Fruit fly (Drosophila melanogaster) whole organism, embryonic: ENCODE data around the gene CG13126.

Source experiments
- Antp ChIP-seq: fragments of 200-800 bp; sonication (Bioruptor generic); optimal IDR thresholded peaks from 3 replicates; lab custom pipeline; 2016; ENCODE audit warnings: missing biosample characterization, missing genetic modification characterization
- B-H1 ChIP-seq: fragments of 200-800 bp; sonication (Bioruptor generic); IDR thresholded peaks from 3 replicates; pipeline ENCODE4 v1.3.6; 2022; ENCODE audit warnings: missing biosample characterization, missing genetic modification characterization
- CG10543 ChIP-seq: fragments of 200-800 bp; sonication (Bioruptor generic); optimal IDR thresholded peaks from 3 replicates; lab custom pipeline; 2017; ENCODE audit warnings: missing biosample characterization, mild to moderate bottlenecking, missing genetic modification characterization, moderate library complexity
- CG10654 ChIP-seq: fragments of 200-800 bp; sonication (Bioruptor generic); optimal IDR thresholded peaks from 2 replicates; lab custom pipeline; 2016; ENCODE audit warnings: missing biosample characterization, missing genetic modification characterization
- CG12104 ChIP-seq: fragments of 200-800 bp; sonication (Bioruptor generic); optimal IDR thresholded peaks from 3 replicates; lab custom pipeline; 2016; ENCODE audit warnings: missing biosample characterization, missing genetic modification characterization
- CG12744 ChIP-seq: fragments of 200-800 bp; sonication (Bioruptor generic); optimal IDR thresholded peaks from 2 replicates; lab custom pipeline; 2016; ENCODE audit warnings: missing biosample characterization, missing genetic modification characterization
- CG13287 ChIP-seq: fragments of 200-800 bp; sonication (Bioruptor generic); IDR thresholded peaks from 2 replicates; pipeline ENCODE4 v1.3.6; 2022; ENCODE audit warnings: missing biosample characterization, missing genetic modification characterization; ENCODE audit not compliant: partially characterized antibody
- CG13775 ChIP-seq: fragments of 200-800 bp; sonication (Bioruptor generic); optimal IDR thresholded peaks from 3 replicates; lab custom pipeline; 2017; ENCODE audit warnings: missing biosample characterization, mild to moderate bottlenecking, missing genetic modification characterization
- CG1602 ChIP-seq: fragments of 200-800 bp; sonication (Bioruptor generic); optimal IDR thresholded peaks from 3 replicates; lab custom pipeline; 2016; ENCODE audit warnings: missing biosample characterization, missing genetic modification characterization
- CG17361 ChIP-seq: fragments of 200-800 bp; sonication (Bioruptor generic); IDR thresholded peaks from 3 replicates; pipeline ENCODE4 v1.3.6; 2022; ENCODE audit warnings: missing biosample characterization, missing genetic modification characterization
- CG1792 ChIP-seq: fragments of 200-800 bp; sonication (Bioruptor generic); optimal IDR thresholded peaks from 2 replicates; lab custom pipeline; 2016; ENCODE audit warnings: missing biosample characterization, missing genetic modification characterization
- CG18476 ChIP-seq: fragments of 200-800 bp; sonication (Bioruptor generic); optimal IDR thresholded peaks from 2 replicates; lab custom pipeline; 2016; ENCODE audit warnings: missing biosample characterization, mild to moderate bottlenecking, missing genetic modification characterization
- CG18599 ChIP-seq: fragments of 200-800 bp; sonication (Bioruptor generic); optimal IDR thresholded peaks from 3 replicates; lab custom pipeline; 2017; ENCODE audit warnings: missing biosample characterization, missing genetic modification characterization, mild to moderate bottlenecking, moderate library complexity, missing genetic modification reagents
- CG3065 ChIP-seq: fragments of 200-800 bp; sonication (Bioruptor generic); optimal IDR thresholded peaks from 2 replicates; lab custom pipeline; 2016; ENCODE audit warnings: missing biosample characterization, missing genetic modification characterization
- CG31388 ChIP-seq: fragments of 200-800 bp; sonication (Bioruptor generic); optimal IDR thresholded peaks from 2 replicates; lab custom pipeline; 2016; ENCODE audit warnings: missing biosample characterization, missing genetic modification characterization
- CG32532 ChIP-seq: fragments of 200-800 bp; sonication (Bioruptor generic); IDR thresholded peaks from 2 replicates; pipeline ENCODE4 v1.3.6; 2022; ENCODE audit warnings: missing biosample characterization, missing genetic modification characterization
- CG3726 ChIP-seq: fragments of 200-800 bp; sonication (Bioruptor generic); IDR thresholded peaks from 3 replicates; pipeline ENCODE4, ENCODE4 v1.3.6; 2022; ENCODE audit warnings: missing biosample characterization, missing genetic modification characterization
- CG3995 ChIP-seq: fragments of 200-800 bp; sonication (Bioruptor generic); optimal IDR thresholded peaks from 3 replicates; lab custom pipeline; 2016; ENCODE audit warnings: missing biosample characterization, missing genetic modification characterization
- CG43689 ChIP-seq: fragments of 200-800 bp; sonication (Bioruptor generic); IDR thresholded peaks from 2 replicates; pipeline ENCODE4 v1.3.6; 2022; ENCODE audit warnings: missing biosample characterization, missing genetic modification characterization
- CG4617 ChIP-seq: fragments of 200-800 bp; sonication (Bioruptor generic); optimal IDR thresholded peaks from 3 replicates; lab custom pipeline; 2016; ENCODE audit warnings: missing biosample characterization, missing genetic modification characterization, borderline replicate concordance
- CG4854 ChIP-seq: fragments of 200-800 bp; sonication (Bioruptor generic); optimal IDR thresholded peaks from 2 replicates; lab custom pipeline; 2016; ENCODE audit warnings: missing biosample characterization, missing genetic modification characterization, inconsistent platforms
- CG6175 ChIP-seq: fragments of 200-800 bp; sonication (Bioruptor generic); IDR thresholded peaks from 3 replicates; pipeline ENCODE4 v1.3.6; 2022; ENCODE audit warnings: missing biosample characterization, missing genetic modification characterization
- CG8478 ChIP-seq: fragments of >200 bp; optimal IDR thresholded peaks from 2 replicates; lab custom pipeline; 2018
- CG9437 ChIP-seq: fragments of 200-800 bp; sonication (Bioruptor generic); optimal IDR thresholded peaks from 2 replicates; lab custom pipeline; 2018; ENCODE audit warnings: missing biosample characterization, mild to moderate bottlenecking, missing genetic modification characterization
- CG9727 ChIP-seq: fragments of 200-800 bp; sonication (Bioruptor generic); optimal IDR thresholded peaks from 3 replicates; lab custom pipeline; 2017; ENCODE audit warnings: missing biosample characterization, mild to moderate bottlenecking, missing genetic modification characterization
- Dfd ChIP-seq, 2 experiments: fragments of >200 bp; optimal IDR thresholded peaks; 2 replicates each; lab custom pipeline; 2017; ENCODE audit warnings: missing biosample characterization in 2 of 2, missing genetic modification characterization in 2 of 2
- Doc3 ChIP-seq: fragments of 200-800 bp; sonication (Bioruptor generic); IDR thresholded peaks from 3 replicates; pipeline ENCODE4 v1.3.6; 2022; ENCODE audit warnings: missing biosample characterization, missing genetic modification characterization; ENCODE audit not compliant: partially characterized antibody
- E2f1 ChIP-seq: fragments of 200-800 bp; sonication (Bioruptor generic); IDR thresholded peaks from 2 replicates; pipeline ENCODE4 v1.3.6; 2022; ENCODE audit warnings: missing biosample characterization, missing genetic modification characterization
- H15 ChIP-seq: fragments of 200-800 bp; sonication (Bioruptor generic); IDR thresholded peaks from 3 replicates; pipeline ENCODE4 v1.3.6; 2022; ENCODE audit warnings: missing biosample characterization, missing genetic modification characterization
- Hr3 ChIP-seq: fragments of 200-800 bp; sonication (Bioruptor generic); optimal IDR thresholded peaks from 3 replicates; lab custom pipeline; 2016; ENCODE audit warnings: missing biosample characterization, missing genetic modification characterization
- Jarid2 ChIP-seq: fragments of 200-800 bp; sonication (Bioruptor generic); optimal IDR thresholded peaks from 3 replicates; lab custom pipeline; 2017; ENCODE audit warnings: mild to moderate bottlenecking, missing biosample characterization, missing genetic modification reagents, missing genetic modification characterization
- Max ChIP-seq: fragments of 200-800 bp; sonication (Bioruptor generic); optimal IDR thresholded peaks from 2 replicates; lab custom pipeline; 2016; ENCODE audit warnings: missing biosample characterization, mild to moderate bottlenecking, missing genetic modification characterization
- NFAT ChIP-seq: fragments of 200-800 bp; sonication (Bioruptor generic); IDR thresholded peaks from 2 replicates; pipeline ENCODE4 v1.3.6; 2022; ENCODE audit warnings: missing biosample characterization, missing genetic modification characterization
- Nf-YC ChIP-seq: fragments of 200-800 bp; optimal IDR thresholded peaks from 3 replicates; lab custom pipeline; 2019; ENCODE audit warnings: missing biosample characterization, mild to moderate bottlenecking, missing genetic modification characterization, moderate library complexity
- Six4 ChIP-seq: fragments of 200-800 bp; sonication (Bioruptor generic); optimal IDR thresholded peaks from 2 replicates; lab custom pipeline; 2016; ENCODE audit warnings: missing biosample characterization, missing genetic modification characterization
- TFAM ChIP-seq: fragments of 200-800 bp; sonication (Bioruptor generic); optimal IDR thresholded peaks from 2 replicates; lab custom pipeline; 2017; ENCODE audit warnings: missing biosample characterization, missing genetic modification characterization, inconsistent platforms
- bigmax ChIP-seq: fragments of 200-800 bp; sonication (Bioruptor generic); optimal IDR thresholded peaks from 2 replicates; lab custom pipeline; 2018; ENCODE audit warnings: missing biosample characterization, mild to moderate bottlenecking, missing genetic modification characterization
- cas ChIP-seq: fragments of 200-800 bp; sonication (Bioruptor generic); IDR thresholded peaks from 2 replicates; pipeline ENCODE4 v1.3.6; 2022; ENCODE audit warnings: missing biosample characterization, missing genetic modification characterization
- ewg ChIP-seq: fragments of 200-800 bp; sonication (Bioruptor generic); optimal IDR thresholded peaks from 3 replicates; lab custom pipeline; 2017; ENCODE audit warnings: mild to moderate bottlenecking, missing biosample characterization, missing genetic modification reagents, missing genetic modification characterization
- ftz-f1 ChIP-seq: fragments of 200-800 bp; sonication (Bioruptor generic); optimal IDR thresholded peaks from 2 replicates; lab custom pipeline; 2016; ENCODE audit warnings: missing biosample characterization, missing genetic modification characterization
- kay ChIP-seq: fragments of 200-800 bp; sonication (Bioruptor generic); optimal IDR thresholded peaks from 2 replicates; lab custom pipeline; 2016; ENCODE audit warnings: missing biosample characterization, missing genetic modification characterization
- mirr ChIP-seq: fragments of 200-800 bp; sonication (Bioruptor generic); optimal IDR thresholded peaks from 3 replicates; lab custom pipeline; 2018; ENCODE audit warnings: missing biosample characterization, mild to moderate bottlenecking, missing genetic modification characterization
- peb ChIP-seq: fragments of 200-800 bp; sonication (Bioruptor generic); IDR thresholded peaks from 2 replicates; pipeline ENCODE4 v1.3.6; 2022; ENCODE audit warnings: missing biosample characterization, missing genetic modification characterization
- pnt ChIP-seq: fragments of 200-800 bp; sonication (Bioruptor generic); optimal IDR thresholded peaks from 3 replicates; lab custom pipeline; 2016; ENCODE audit warnings: missing biosample characterization, missing genetic modification characterization
- ro ChIP-seq: fragments of 200-800 bp; sonication (Bioruptor generic); IDR thresholded peaks from 2 replicates; pipeline ENCODE4 v1.3.6; 2022; ENCODE audit warnings: missing biosample characterization, missing genetic modification characterization
- seq ChIP-seq: fragments of 200-800 bp; sonication (Bioruptor generic); IDR thresholded peaks from 2 replicates; pipeline ENCODE4 v1.3.6; 2022; ENCODE audit warnings: missing biosample characterization, missing genetic modification characterization
- sisA ChIP-seq: fragments of 200-800 bp; sonication (Bioruptor generic); IDR thresholded peaks from 2 replicates; pipeline ENCODE4 v1.3.6; 2022; ENCODE audit warnings: missing biosample characterization, missing genetic modification characterization
- sug ChIP-seq: fragments of 200-800 bp; optimal IDR thresholded peaks from 2 replicates; lab custom pipeline; 2019; ENCODE audit warnings: missing biosample characterization, mild to moderate bottlenecking, missing genetic modification characterization, moderate library complexity
- tap ChIP-seq: fragments of 200-800 bp; optimal IDR thresholded peaks from 3 replicates; lab custom pipeline; 2019; ENCODE audit warnings: missing biosample characterization, mild to moderate bottlenecking, missing genetic modification characterization, moderate library complexity
- trem ChIP-seq: fragments of 200-800 bp; optimal IDR thresholded peaks from 3 replicates; lab custom pipeline; 2019; ENCODE audit warnings: missing biosample characterization, mild to moderate bottlenecking, missing genetic modification characterization, moderate library complexity
- unpg ChIP-seq: fragments of 200-800 bp; sonication (Bioruptor generic); optimal IDR thresholded peaks from 3 replicates; lab custom pipeline; 2018; ENCODE audit warnings: missing biosample characterization, mild to moderate bottlenecking, missing genetic modification characterization, moderate library complexity
- wek ChIP-seq: fragments of 200-800 bp; sonication (Bioruptor generic); optimal IDR thresholded peaks from 3 replicates; lab custom pipeline; 2018; ENCODE audit warnings: missing biosample characterization, mild to moderate bottlenecking, missing genetic modification characterization, moderate library complexity

The CG13126 gene

DNA sequence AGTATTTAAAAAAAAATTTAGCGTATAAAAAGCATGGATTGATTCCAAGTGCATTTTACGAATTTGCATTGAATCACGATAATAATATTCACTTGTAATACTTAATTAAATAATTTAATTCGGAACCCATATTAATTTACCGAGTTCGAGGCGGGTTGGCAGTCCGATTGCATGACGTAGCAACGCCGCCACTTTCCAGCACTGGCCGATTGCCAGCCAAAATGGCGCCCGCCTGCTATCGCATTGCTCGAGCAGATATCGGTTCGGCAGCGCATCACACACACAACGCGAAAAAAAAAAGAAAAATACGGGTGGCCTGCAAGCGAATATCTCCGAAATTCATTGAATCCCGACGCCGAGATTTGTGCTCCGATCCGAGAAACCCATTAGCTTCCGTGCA, 49.6 kb upstream of the CG13126 start, which contains the start of gene Ndf (continued):
- peak; percentile 15 for TF ChIP-seq pnt (GFP tag; lab: Kevin White, UChicago)
- peak; percentile 78 for TF ChIP-seq CG13287
- peak; percentile 57 for TF ChIP-seq Nf-YC (tag; lab: Kevin White, UChicago)
- peak; percentile 67; the same call in 1 of the 3 replicates for TF ChIP-seq H15
- TF ChIP-seq CG9727: peak; percentile 46
- no peak for TF ChIP-seq ro
- TF ChIP-seq ftz-f1 (GFP tag; lab: Kevin White, UChicago): peak; percentile 41
- TF ChIP-seq CG12104 (GFP tag; lab: Kevin White, UChicago): peak; percentile 51
- peak; percentile 70 for TF ChIP-seq E2f1
- TF ChIP-seq wek: peak; percentile 41
- peak; percentile 92 for TF ChIP-seq CG9437 (GFP tag; lab: Kevin White, UChicago)
- TF ChIP-seq trem (tag; lab: Kevin White, UChicago): peak; percentile 100
- peak; percentile 25 for TF ChIP-seq CG12744
- peak; percentile 44 for TF ChIP-seq CG1792
- peak; percentile 23 for TF ChIP-seq mirr (GFP tag; lab: Kevin White, UChicago)
- no peak for TF ChIP-seq Jarid2 (GFP tag; lab: Kevin White, UChicago)
- TF ChIP-seq seq (GFP tag; lab: Robert Waterston, UW): no peak
- peak; percentile 56 for TF ChIP-seq CG10543
- no peak for TF ChIP-seq tap (tag; lab: Kevin White, UChicago)
- peak; percentile 15 for TF ChIP-seq Six4 (GFP tag; lab: Kevin White, UChicago)
- TF ChIP-seq CG3065 (GFP tag; lab: Kevin White, UChicago): peak; percentile 13
- TF ChIP-seq bigmax: no peak
- TF ChIP-seq Dfd (GFP tag; optimal IDR thresholded peaks at IDR 0.05; lab: Kevin White, UChicago): no peak
- peak; percentile 43 for TF ChIP-seq CG18476 (GFP tag; lab: Kevin White, UChicago)
- no peak for TF ChIP-seq TFAM
- 0 out of 3 replicates have a peak, but pooled peaks have one; percentile 40 for TF ChIP-seq CG3726 (GFP tag; lab: Robert Waterston, UW)
- TF ChIP-seq CG10654 (GFP tag; lab: Kevin White, UChicago): peak; percentile 30
- peak; percentile 67 for TF ChIP-seq CG17361 (GFP tag; lab: Robert Waterston, UW)
- TF ChIP-seq sisA (GFP tag; lab: Robert Waterston, UW): peak; percentile 50
- no peak for TF ChIP-seq CG18599 (GFP tag; lab: Kevin White, UChicago)
- peak; percentile 39 for TF ChIP-seq unpg
- TF ChIP-seq CG6175 (GFP tag; lab: Robert Waterston, UW): peak; percentile 36; the same call in 1 of the 3 replicates
- peak; percentile 59 for TF ChIP-seq sug (tag; lab: Kevin White, UChicago)
- no peak for TF ChIP-seq CG43689 (GFP tag; lab: Robert Waterston, UW)
- TF ChIP-seq kay (GFP tag; lab: Kevin White, UChicago): peak; percentile 61
- peak; percentile 79; the same call in 1 of the 2 replicates for TF ChIP-seq NFAT (GFP tag; lab: Robert Waterston, UW)
- peak; percentile 57; the same call in 2 of the 3 replicates for TF ChIP-seq Doc3 (GFP tag; lab: Robert Waterston, UW)
- peak; percentile 41 for TF ChIP-seq CG4854
- TF ChIP-seq CG13775 (GFP tag; lab: Kevin White, UChicago): peak; percentile 52
- peak; percentile 69 for TF ChIP-seq Max (GFP tag; lab: Kevin White, UChicago)
- peak; percentile 66 for TF ChIP-seq ewg (GFP tag; lab: Kevin White, UChicago)
- peak; percentile 47 for TF ChIP-seq CG3995 (GFP tag; lab: Kevin White, UChicago)
- peak; percentile 40 for TF ChIP-seq CG1602 (GFP tag; lab: Kevin White, UChicago)
- TF ChIP-seq Antp (GFP tag; lab: Kevin White, UChicago): peak; percentile 61
- TF ChIP-seq CG4617 (GFP tag; lab: Kevin White, UChicago): peak; percentile 67
- TF ChIP-seq B-H1 (GFP tag; lab: Robert Waterston, UW): no peak
- TF ChIP-seq CG31388: no peak
- no peak for TF ChIP-seq peb
- peak; percentile 45 for TF ChIP-seq Hr3 (GFP tag; lab: Kevin White, UChicago)
- peak; percentile 83 for TF ChIP-seq CG32532 (GFP tag; lab: Robert Waterston, UW)
- no peak for TF ChIP-seq CG8478 (lab: Kevin White, UChicago)
- peak; percentile 61 for TF ChIP-seq cas (GFP tag; lab: Robert Waterston, UW)
